Worm (Caenorhabditis elegans) whole organism, L2 larva: ENCODE data around the gene ift-43.

Source experiments
- F13H6.1 ChIP-seq: sonication (generic microtip); optimal IDR thresholded peaks from 2 replicates; lab custom pipeline; 2016; ENCODE audit warnings: missing genetic modification characterization, missing compliant biosample characterization
- ZK546.5 ChIP-seq: sonication (generic microtip); optimal IDR thresholded peaks from 2 replicates; lab custom pipeline; 2017; ENCODE audit warnings: missing biosample characterization, missing genetic modification characterization
- egl-27 ChIP-seq: sonication (generic microtip); optimal IDR thresholded peaks from 3 replicates; lab custom pipeline; 2017; ENCODE audit warnings: missing biosample characterization, missing genetic modification reagents, missing genetic modification characterization
- elt-3 ChIP-seq: sonication (generic microtip); optimal IDR thresholded peaks from 2 replicates; lab custom pipeline; 2017; ENCODE audit warnings: missing biosample characterization, missing genetic modification characterization
- gmeb-1 ChIP-seq: fragments of 150-350 bp; optimal IDR thresholded peaks from 2 replicates; lab custom pipeline; 2014; ENCODE audit warnings: missing biosample characterization, missing genetic modification characterization
- lin-13 ChIP-seq: fragments of 150-350 bp; optimal IDR thresholded peaks from 2 replicates; lab custom pipeline; 2014; ENCODE audit warnings: missing biosample characterization, missing genetic modification reagents, missing genetic modification characterization
- mdl-1 ChIP-seq, 2 experiments: fragments of 150-350 bp in 1 of 2; sonication (generic microtip) in 1 of 2; optimal IDR thresholded peaks; 2 replicates each; lab custom pipeline; 2017; ENCODE audit warnings: missing biosample characterization in 2 of 2, missing genetic modification characterization in 2 of 2
- nhr-237 ChIP-seq: fragments of 150-350 bp; optimal IDR thresholded peaks from 2 replicates; lab custom pipeline; 2014; ENCODE audit warnings: missing biosample characterization, missing genetic modification characterization
- nhr-77 ChIP-seq: fragments of 150-350 bp; optimal IDR thresholded peaks from 2 replicates; lab custom pipeline; 2014; ENCODE audit warnings: missing biosample characterization, missing genetic modification characterization
- unc-39 ChIP-seq: fragments of 150-350 bp; optimal IDR thresholded peaks from 2 replicates; lab custom pipeline; 2014; ENCODE audit warnings: missing biosample characterization, missing genetic modification characterization
- unc-62 ChIP-seq: fragments of 150-350 bp; optimal IDR thresholded peaks from 2 replicates; lab custom pipeline; 2014; ENCODE audit warnings: missing biosample characterization, missing genetic modification reagents, missing genetic modification characterization
- ztf-4 ChIP-seq: fragments of 150-350 bp; optimal IDR thresholded peaks from 2 replicates; lab custom pipeline; 2014; ENCODE audit warnings: missing biosample characterization, missing genetic modification characterization

- no peak for TF ChIP-seq unc-39 (tag; lab: Kevin White, UChicago)
- TF ChIP-seq lin-13: no peak
- no peak for TF ChIP-seq nhr-77 (tag; lab: Kevin White, UChicago)
- TF ChIP-seq unc-62 (GFP tag; lab: Kevin White, UChicago): no peak
- no peak for TF ChIP-seq ztf-4
- TF ChIP-seq nhr-237 (tag; lab: Kevin White, UChicago): no peak
- TF ChIP-seq ZK546.5 (tag; lab: Kevin White, UChicago): no peak
- no peak for TF ChIP-seq gmeb-1 (tag; lab: Kevin White, UChicago)
- no peak for TF ChIP-seq egl-27 (tag; lab: Kevin White, UChicago)
- no peak for TF ChIP-seq F13H6.1 (tag; lab: Kevin White, UChicago)
- no peak for TF ChIP-seq elt-3 (tag; lab: Kevin White, UChicago)
- TF ChIP-seq mdl-1 (tag; optimal IDR thresholded peaks at IDR 0.05; lab: Kevin White, UChicago): no peak
Measured at ce11 chrII:5659675-5660074, 911 bp downstream of the ift-43 start, which contains the start of gene fut-3.
